Worm (Caenorhabditis elegans): Measurements from ENCODE around the gene C42D4.13.

C42D4.13 gene

DNA sequence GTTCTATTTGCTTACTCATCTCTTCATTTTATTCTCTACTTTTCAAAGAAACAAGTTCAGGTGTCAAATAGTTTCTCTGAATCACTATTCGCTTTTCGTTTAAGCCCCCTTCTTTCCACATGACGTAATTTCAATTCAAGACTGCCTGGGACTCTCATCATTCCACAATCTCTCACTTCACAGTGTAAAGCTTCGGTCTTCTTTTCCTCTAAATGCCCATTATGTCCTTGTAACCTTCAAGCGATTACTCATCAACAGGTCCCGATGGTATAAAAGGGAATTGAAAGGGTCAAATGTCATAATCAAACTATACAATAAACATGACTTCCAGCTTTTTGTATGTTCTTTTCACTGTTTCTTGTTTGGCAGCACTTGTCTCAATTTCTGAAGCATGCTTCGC lies 9.0 kb downstream of the C42D4.13 start, which contains the start of gene C42D4.3:
Gene C42D4.3 (plus strand): TSS at position 298 of the 400 bp plus-strand sequence.
- TF ChIP-seq zip-8 (tag; optimal IDR thresholded peaks at IDR 0.05): no peak
- no peak for TF ChIP-seq unc-62 (GFP tag; optimal IDR thresholded peaks at IDR 0.05)
- TF ChIP-seq nhr-12 (tag; optimal IDR thresholded peaks at IDR 0.05): no peak
- no peak for TF ChIP-seq mep-1 (tag; optimal IDR thresholded peaks at IDR 0.05)

DNA sequence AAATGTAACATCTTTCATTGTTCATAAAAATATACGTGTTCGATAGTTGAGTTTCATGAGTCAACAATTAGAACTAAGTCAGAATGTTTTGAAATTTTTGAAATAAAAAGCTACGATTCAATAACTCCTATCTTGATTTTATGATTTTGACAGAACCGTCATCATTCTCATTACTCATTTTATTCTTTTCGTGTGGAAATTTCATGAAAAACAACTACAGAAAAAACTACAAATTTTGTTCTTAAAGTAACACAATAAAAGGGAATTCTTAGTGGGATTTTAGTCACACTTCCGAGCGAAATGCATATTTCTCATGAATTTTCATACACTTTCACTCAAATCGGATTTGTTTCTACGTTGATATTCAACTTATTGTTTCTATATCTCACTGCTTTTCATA lies 11.0 kb downstream of the C42D4.13 start, which contains the start of gene str-44:
Gene str-44 (plus strand): TSS at position 301 of the 400 bp plus-strand sequence.
- TF ChIP-seq elt-3 (tag; optimal IDR thresholded peaks at IDR 0.05): no peak
- TF ChIP-seq ceh-83 (GFP tag; optimal IDR thresholded peaks at IDR 0.05): no peak
- TF ChIP-seq nhr-28 (tag; optimal IDR thresholded peaks at IDR 0.05): no peak
- no peak for TF ChIP-seq lin-32 (GFP tag; optimal IDR thresholded peaks at IDR 0.05)
- no peak for TF ChIP-seq cnd-1 (tag; optimal IDR thresholded peaks at IDR 0.05)
- no peak for TF ChIP-seq nhr-12 (tag; optimal IDR thresholded peaks at IDR 0.05)
- no peak for TF ChIP-seq nhr-76 (tag; optimal IDR thresholded peaks at IDR 0.05)
- no peak for TF ChIP-seq snpc-4 (tag; optimal IDR thresholded peaks at IDR 0.05)
- no peak for TF ChIP-seq unc-120 (tag; optimal IDR thresholded peaks at IDR 0.05; ENCODE audit: poor library complexity, severe bottlenecking)

DNA sequence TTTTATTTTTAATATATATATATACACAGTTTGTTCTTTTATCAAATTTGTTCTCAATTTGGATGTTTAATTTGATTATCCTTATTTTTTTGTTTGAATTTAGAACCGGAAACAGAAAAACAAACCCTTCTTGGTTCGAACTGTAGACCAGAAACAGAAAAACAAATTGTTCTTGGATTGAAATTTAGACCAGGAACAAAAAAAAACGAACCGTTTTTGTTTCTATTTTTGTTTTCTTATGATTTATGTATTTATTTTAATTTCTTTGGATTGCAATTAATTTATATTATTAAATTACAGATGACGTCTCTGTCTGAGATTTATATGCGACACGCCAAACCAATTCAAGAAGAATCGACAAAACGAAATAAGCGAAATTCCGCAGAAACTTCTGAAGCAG lies 12.6 kb downstream of the C42D4.13 start, which contains the start of gene C42D4.19:
Gene C42D4.19 (plus strand): TSS at position 301 of the 400 bp plus-strand sequence.
- no peak for TF ChIP-seq nhr-237 (tag; optimal IDR thresholded peaks at IDR 0.05)
- no peak for TF ChIP-seq mep-1 (tag; optimal IDR thresholded peaks at IDR 0.05)
- TF ChIP-seq lsy-2 (tag; optimal IDR thresholded peaks at IDR 0.05): no peak
- TF ChIP-seq unc-39 (tag; optimal IDR thresholded peaks at IDR 0.05): no peak
- no peak for TF ChIP-seq ztf-11 (tag; optimal IDR thresholded peaks at IDR 0.05)
- no peak for TF ChIP-seq ces-1 (GFP tag; optimal IDR thresholded peaks at IDR 0.05)
- TF ChIP-seq hlh-1 (tag; optimal IDR thresholded peaks at IDR 0.05): no peak
- TF ChIP-seq ceh-83 (GFP tag; optimal IDR thresholded peaks at IDR 0.05): no peak
- no peak for TF ChIP-seq mab-5 (tag; optimal IDR thresholded peaks at IDR 0.05)
- TF ChIP-seq sptf-1 (tag; optimal IDR thresholded peaks at IDR 0.05): no peak
- TF ChIP-seq ceh-39 (tag; optimal IDR thresholded peaks at IDR 0.05): no peak
- no peak for TF ChIP-seq M03D4.4 (tag; optimal IDR thresholded peaks at IDR 0.05)
- TF ChIP-seq unc-120 (tag; optimal IDR thresholded peaks at IDR 0.05; ENCODE audit: poor library complexity, severe bottlenecking): no peak
- no peak for TF ChIP-seq bed-3 (GFP tag; optimal IDR thresholded peaks at IDR 0.05)
- TF ChIP-seq drap-1 (GFP tag; optimal IDR thresholded peaks at IDR 0.05): no peak
- no peak for TF ChIP-seq tbx-8 (GFP tag; optimal IDR thresholded peaks at IDR 0.05)
- no peak for TF ChIP-seq ham-2 (GFP tag; optimal IDR thresholded peaks at IDR 0.05)
- no peak for TF ChIP-seq elt-3 (tag; optimal IDR thresholded peaks at IDR 0.05)

DNA sequence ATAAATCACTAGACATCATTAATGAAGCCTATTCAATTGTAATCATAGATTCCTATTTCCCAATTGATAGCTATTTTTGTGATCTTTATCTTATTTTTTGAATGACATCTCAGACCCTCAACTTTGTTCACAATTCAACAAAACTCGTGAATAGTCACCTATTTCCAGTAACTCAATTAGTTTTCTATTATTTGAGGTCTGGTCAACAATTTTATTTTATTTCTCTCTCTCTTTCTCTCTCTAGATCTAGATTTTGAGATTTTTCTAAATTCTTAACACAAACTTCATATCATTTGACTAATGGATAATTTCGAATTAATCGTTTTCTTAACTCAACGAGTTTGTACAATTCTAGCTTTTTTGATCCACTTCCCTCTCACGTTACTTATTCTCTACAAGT lies 14.4 kb downstream of the C42D4.13 start, which contains the start of gene str-1:
Gene str-1 (plus strand): TSS at position 301 of the 400 bp plus-strand sequence.
- no peak for TF ChIP-seq bed-3 (GFP tag; optimal IDR thresholded peaks at IDR 0.05)
- no peak for TF ChIP-seq snpc-4 (tag; optimal IDR thresholded peaks at IDR 0.05)
- TF ChIP-seq hlh-1 (tag; optimal IDR thresholded peaks at IDR 0.05): no peak
- TF ChIP-seq ceh-83 (GFP tag; optimal IDR thresholded peaks at IDR 0.05): no peak

DNA sequence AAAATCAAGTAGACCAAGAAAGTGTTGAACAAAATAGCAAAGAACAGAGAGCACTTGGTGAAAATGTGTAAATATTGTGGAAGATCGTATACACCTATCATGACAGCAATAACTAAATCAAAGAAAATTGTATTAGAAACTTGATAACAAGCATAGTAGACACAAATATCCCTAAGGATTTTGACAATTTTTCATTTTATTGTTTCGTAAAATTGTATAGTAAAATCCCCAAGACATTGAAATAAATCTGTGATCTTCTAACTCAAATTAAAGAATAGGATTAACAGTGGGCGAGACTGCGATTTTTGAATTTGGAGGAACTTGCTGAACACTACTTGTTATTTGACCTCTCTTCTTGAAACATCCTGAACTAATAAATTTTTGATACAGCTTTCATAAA lies 16.7 kb downstream of the C42D4.13 start, which contains the start of gene str-220:
Gene str-220 (minus strand): TSS at position 101 of the 400 bp plus-strand sequence.
- no peak for TF ChIP-seq mls-2 (tag; optimal IDR thresholded peaks at IDR 0.05)
- TF ChIP-seq blmp-1 (tag; optimal IDR thresholded peaks at IDR 0.05): no peak
- TF ChIP-seq elt-3 (tag; optimal IDR thresholded peaks at IDR 0.05): no peak
- no peak for TF ChIP-seq nhr-12 (tag; optimal IDR thresholded peaks at IDR 0.05)
- no peak for TF ChIP-seq flh-1 (GFP tag; optimal IDR thresholded peaks at IDR 0.05)
- TF ChIP-seq sem-2 (GFP tag; optimal IDR thresholded peaks at IDR 0.05): no peak
- no peak for TF ChIP-seq ztf-11 (tag; optimal IDR thresholded peaks at IDR 0.05)
- TF ChIP-seq snpc-4 (tag; optimal IDR thresholded peaks at IDR 0.05): no peak
- no peak for TF ChIP-seq ceh-43 (GFP tag; optimal IDR thresholded peaks at IDR 0.05)
- no peak for TF ChIP-seq ces-1 (GFP tag; optimal IDR thresholded peaks at IDR 0.05)
- no peak for TF ChIP-seq drap-1 (GFP tag; optimal IDR thresholded peaks at IDR 0.05)
- no peak for TF ChIP-seq unc-120 (tag; optimal IDR thresholded peaks at IDR 0.05; ENCODE audit: poor library complexity, severe bottlenecking)
- no peak for TF ChIP-seq M03D4.4 (tag; optimal IDR thresholded peaks at IDR 0.05)
- TF ChIP-seq nhr-76 (tag; optimal IDR thresholded peaks at IDR 0.05): no peak
- TF ChIP-seq ceh-83 (GFP tag; optimal IDR thresholded peaks at IDR 0.05): no peak
- TF ChIP-seq sptf-1 (tag; optimal IDR thresholded peaks at IDR 0.05): no peak
- no peak for TF ChIP-seq ceh-39 (tag; optimal IDR thresholded peaks at IDR 0.05)
- TF ChIP-seq mep-1 (tag; optimal IDR thresholded peaks at IDR 0.05): no peak

Data from whole organism, mixed stage, embryonic.